Fruit fly (Drosophila melanogaster): ENCODE data around the gene TP53INP.
A peak's percentile ranks its signal among the peaks of the same experiment; 100 is the strongest.

Gene TP53INP

dm6 chr3L:4356986-4357385 is 49.8 kb upstream of the TP53INP start:
- no peak for TF ChIP-seq GATAe (GFP tag; conservative IDR thresholded peaks at IDR 0.05)
- peak; percentile 95 for TF ChIP-seq pros (GFP tag; optimal IDR thresholded peaks at IDR 0.05)
- no peak for TF ChIP-seq Hmr (GFP tag; optimal IDR thresholded peaks at IDR 0.05)
- TF ChIP-seq lab (GFP tag; optimal IDR thresholded peaks at IDR 0.05), result no peak
- peak; percentile 90 for TF ChIP-seq onecut (GFP tag; IDR thresholded peaks at IDR 0.05)
- TF ChIP-seq Opbp (GFP tag; IDR thresholded peaks at IDR 0.05; ENCODE audit: partially characterized antibody), result no peak
- peak; percentile 31 for TF ChIP-seq Med (GFP tag)
- no peak for TF ChIP-seq Dbx (GFP tag; IDR thresholded peaks at IDR 0.05)
- no peak for TF ChIP-seq ara (GFP tag; IDR thresholded peaks at IDR 0.05)
- TF ChIP-seq CG13424 (tag; optimal IDR thresholded peaks at IDR 0.05), result no peak
- TF ChIP-seq Bteb2 (GFP tag; optimal IDR thresholded peaks at IDR 0.05), result no peak
- TF ChIP-seq Dll (GFP tag; IDR thresholded peaks at IDR 0.05; ENCODE audit: partially characterized antibody), result no peak
- no peak for TF ChIP-seq Meics (GFP tag; optimal IDR thresholded peaks at IDR 0.05)
- no peak for TF ChIP-seq danr (GFP tag; IDR thresholded peaks at IDR 0.05)
- TF ChIP-seq CG11456 (GFP tag; IDR thresholded peaks at IDR 0.05), result 0 out of 3 replicates have a peak, but pooled peaks have one; percentile 53
- no peak for TF ChIP-seq Side (GFP tag; optimal IDR thresholded peaks at IDR 0.05)
- TF ChIP-seq nerfin-1 (tag; optimal IDR thresholded peaks at IDR 0.05), result peak; percentile 41
- no peak for TF ChIP-seq ttk (GFP tag; IDR thresholded peaks at IDR 0.05)

DNA sequence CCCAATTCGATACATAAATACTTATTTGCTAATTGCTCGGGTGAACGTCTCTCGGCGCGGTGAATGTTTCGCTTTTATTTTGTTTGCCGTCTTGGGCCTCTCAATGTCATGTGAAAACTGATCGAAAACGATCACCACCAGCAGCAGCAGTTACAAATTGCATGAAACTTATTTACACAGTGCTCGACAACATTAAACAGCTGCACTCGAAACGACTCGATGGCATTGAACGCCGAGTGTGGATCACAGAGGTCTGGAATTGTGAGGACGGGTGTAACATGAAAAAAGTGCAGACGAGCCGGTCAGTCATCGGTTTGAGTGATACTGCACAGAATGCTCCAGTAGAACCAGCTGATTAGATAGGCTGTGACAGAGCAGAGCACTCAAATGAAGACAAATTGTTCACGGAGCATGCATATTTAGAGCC is 49.0 kb upstream of the TP53INP start:
- TF ChIP-seq Dll (GFP tag; IDR thresholded peaks at IDR 0.05; ENCODE audit: partially characterized antibody), result no peak
- TF ChIP-seq Nf-YC (tag; optimal IDR thresholded peaks at IDR 0.05), result no peak
- no peak for TF ChIP-seq CG7357 (GFP tag; IDR thresholded peaks at IDR 0.05)
- TF ChIP-seq Fer1 (GFP tag; optimal IDR thresholded peaks at IDR 0.05), result no peak
- no peak for TF ChIP-seq CG3847 (GFP tag; IDR thresholded peaks at IDR 0.05)
- no peak for TF ChIP-seq Camta (GFP tag; optimal IDR thresholded peaks at IDR 0.05)
- TF ChIP-seq bsh (GFP tag; optimal IDR thresholded peaks at IDR 0.05), result peak in 1 of 2 experiments; percentile 14
- TF ChIP-seq ERR (GFP tag; optimal IDR thresholded peaks at IDR 0.05), result no peak
- TF ChIP-seq CG8388 (GFP tag; optimal IDR thresholded peaks at IDR 0.05), result peak; percentile 66
- TF ChIP-seq HmgZ (tag; optimal IDR thresholded peaks at IDR 0.05), result no peak
- TF ChIP-seq CG4707 (GFP tag; optimal IDR thresholded peaks at IDR 0.05), result peak; percentile 45
- TF ChIP-seq Blimp-1 (GFP tag; optimal IDR thresholded peaks at IDR 0.05), result peak; percentile 31
- TF ChIP-seq Med (GFP tag), result peak; percentile 71
- TF ChIP-seq CG8089 (GFP tag; optimal IDR thresholded peaks at IDR 0.05), result no peak
- no peak for TF ChIP-seq sqz (GFP tag; optimal IDR thresholded peaks at IDR 0.05)
- no peak for TF ChIP-seq Ravus (GFP tag; IDR thresholded peaks at IDR 0.05)
- no peak for TF ChIP-seq gfzf (GFP tag; optimal IDR thresholded peaks at IDR 0.05)
- no peak for TF ChIP-seq HmgD (GFP tag; optimal IDR thresholded peaks at IDR 0.05)
- TF ChIP-seq z (GFP tag; IDR thresholded peaks at IDR 0.05), result peak; percentile 78; the same call in 2 of the 3 replicates
- TF ChIP-seq Pdp1 (GFP tag; optimal IDR thresholded peaks at IDR 0.05), result no peak
- TF ChIP-seq CG30020 (tag; optimal IDR thresholded peaks at IDR 0.05), result no peak
- no peak for TF ChIP-seq CG11723 (GFP tag; optimal IDR thresholded peaks at IDR 0.05)
- TF ChIP-seq BtbVII (GFP tag; optimal IDR thresholded peaks at IDR 0.05), result no peak
- no peak for TF ChIP-seq CG10959 (GFP tag; IDR thresholded peaks at IDR 0.05)
- no peak for TF ChIP-seq Mes4 (GFP tag; optimal IDR thresholded peaks at IDR 0.05)
- peak; percentile 21; the same call in 1 of the 2 replicates for TF ChIP-seq stc (GFP tag; IDR thresholded peaks at IDR 0.05)
- no peak for TF ChIP-seq hkb (optimal IDR thresholded peaks at IDR 0.05)
- peak; percentile 27; the same call in 1 of the 2 replicates for TF ChIP-seq hkb (GFP tag; IDR thresholded peaks at IDR 0.05)
- no peak for TF ChIP-seq dimm (GFP tag; IDR thresholded peaks at IDR 0.05)
- TF ChIP-seq CG18262 (tag; optimal IDR thresholded peaks at IDR 0.05), result no peak
- peak; percentile 41; the same call in 1 of the 2 replicates for TF ChIP-seq ara (GFP tag; IDR thresholded peaks at IDR 0.05)
- no peak for TF ChIP-seq zfh2 (GFP tag; optimal IDR thresholded peaks at IDR 0.05)
- no peak for TF ChIP-seq Usf (GFP tag; optimal IDR thresholded peaks at IDR 0.05)
- peak; percentile 58 for TF ChIP-seq ATbp (GFP tag; optimal IDR thresholded peaks at IDR 0.05)
- TF ChIP-seq sens (GFP tag), result peak; percentile 74
- TF ChIP-seq NfI (GFP tag; optimal IDR thresholded peaks at IDR 0.05), result no peak
